Worm (Caenorhabditis elegans): ENCODE data around the gene glb-23.
"Not testable (repeated sequence)": the region's sequence is repeated elsewhere in the genome, so short reads cannot be mapped to it uniquely, and the experiment has no call there.

The glb-23 gene

ce11 chrIV:7254690-7255089 is 35.4 kb upstream of the glb-23 start, which contains the start of gene C06E4.5:
C06E4.5 (plus strand) TSS chrIV:7254990.
- not testable (repeated sequence) for TF ChIP-seq K02D7.2 (tag; optimal IDR thresholded peaks at IDR 0.05); ceh-19 (GFP tag; optimal IDR thresholded peaks at IDR 0.05); unc-42 (tag; optimal IDR thresholded peaks at IDR 0.05)

ce11 chrIV:7253271-7253670 is 34.0 kb upstream of the glb-23 start:
- no peak for TF ChIP-seq fax-1 (tag; optimal IDR thresholded peaks at IDR 0.05)
- TF ChIP-seq lin-11 (tag; optimal IDR thresholded peaks at IDR 0.05) = no peak
- no peak for TF ChIP-seq hlh-15 (tag; optimal IDR thresholded peaks at IDR 0.05)
- no peak for TF ChIP-seq C38D4.7 (GFP tag; optimal IDR thresholded peaks at IDR 0.05)
- no peak for TF ChIP-seq ceh-31 (tag; optimal IDR thresholded peaks at IDR 0.05)
- no peak for TF ChIP-seq zip-5 (tag; optimal IDR thresholded peaks at IDR 0.05)
- TF ChIP-seq ceh-6 (GFP tag; optimal IDR thresholded peaks at IDR 0.05) = no peak
- no peak for TF ChIP-seq hlh-8 (tag; optimal IDR thresholded peaks at IDR 0.05)
- TF ChIP-seq F13H6.1 (tag; optimal IDR thresholded peaks at IDR 0.05) = no peak
- TF ChIP-seq unc-3 (GFP tag; conservative IDR thresholded peaks at IDR 0.05) = no peak
- no peak for TF ChIP-seq unc-3 (tag; optimal IDR thresholded peaks at IDR 0.05)
- no peak for TF ChIP-seq syd-9 (tag; optimal IDR thresholded peaks at IDR 0.05)
- no peak for TF ChIP-seq ceh-2 (tag; optimal IDR thresholded peaks at IDR 0.05)
- no peak for TF ChIP-seq gmeb-2 (tag; optimal IDR thresholded peaks at IDR 0.05)

DNA sequence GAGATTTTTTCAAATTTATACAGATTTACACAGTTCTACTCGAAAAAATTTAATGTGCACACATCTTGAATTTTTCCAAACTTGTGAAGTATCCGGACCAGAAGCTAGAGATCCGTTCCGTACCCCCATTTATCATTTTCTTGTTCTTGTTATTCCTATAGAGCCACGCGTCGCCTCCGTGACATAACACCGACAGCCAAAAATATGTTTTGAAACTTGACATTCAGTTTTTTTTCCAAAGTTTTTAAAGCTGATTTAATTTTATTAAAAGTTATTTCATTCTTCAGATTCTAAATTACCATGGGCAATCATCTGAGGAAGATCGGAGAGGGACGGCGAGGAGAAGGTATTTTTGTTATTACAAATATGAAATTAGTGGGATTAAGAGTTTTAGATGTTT is 30.9 kb upstream of the glb-23 start, which contains the start of gene D2024.18:
Gene D2024.18 (plus strand): TSS at position 301 of the 400 bp plus-strand sequence.
- no peak for TF ChIP-seq elt-2 (tag; optimal IDR thresholded peaks at IDR 0.05)
- TF ChIP-seq ceh-19 (GFP tag; optimal IDR thresholded peaks at IDR 0.05) = no peak
- TF ChIP-seq pha-4 (tag; optimal IDR thresholded peaks at IDR 0.05) = no peak
- no peak for TF ChIP-seq ceh-18 (tag; optimal IDR thresholded peaks at IDR 0.05)
- TF ChIP-seq hlh-15 (tag; optimal IDR thresholded peaks at IDR 0.05) = no peak

DNA sequence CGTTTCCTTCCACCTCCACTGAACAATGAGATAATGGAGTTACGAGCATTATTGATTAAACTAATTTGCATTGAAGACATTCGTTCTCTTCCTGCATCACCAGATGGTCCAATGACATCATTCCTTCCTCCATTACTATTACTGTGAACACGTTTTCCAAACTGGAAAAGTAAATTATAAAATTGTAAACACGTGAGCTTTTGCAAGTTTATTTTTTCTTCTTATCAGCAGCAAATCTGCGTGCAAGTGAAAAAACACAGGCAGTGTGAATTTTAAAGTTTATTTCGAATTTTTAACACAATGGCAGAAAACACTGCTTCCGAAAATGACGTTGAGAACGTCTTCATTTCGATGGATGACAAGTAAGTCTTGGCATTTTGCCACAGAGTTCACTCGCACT is 27.9 kb upstream of the glb-23 start, which contains the start of gene D2024.1:
Gene D2024.1 (plus strand): TSS at position 301 of the 400 bp plus-strand sequence.
- TF ChIP-seq pag-3 (tag; optimal IDR thresholded peaks at IDR 0.05; ENCODE audit: borderline replicate concordance); ahr-1 (tag; optimal IDR thresholded peaks at IDR 0.05); ceh-14 (tag; optimal IDR thresholded peaks at IDR 0.05): not testable (repeated sequence)

DNA sequence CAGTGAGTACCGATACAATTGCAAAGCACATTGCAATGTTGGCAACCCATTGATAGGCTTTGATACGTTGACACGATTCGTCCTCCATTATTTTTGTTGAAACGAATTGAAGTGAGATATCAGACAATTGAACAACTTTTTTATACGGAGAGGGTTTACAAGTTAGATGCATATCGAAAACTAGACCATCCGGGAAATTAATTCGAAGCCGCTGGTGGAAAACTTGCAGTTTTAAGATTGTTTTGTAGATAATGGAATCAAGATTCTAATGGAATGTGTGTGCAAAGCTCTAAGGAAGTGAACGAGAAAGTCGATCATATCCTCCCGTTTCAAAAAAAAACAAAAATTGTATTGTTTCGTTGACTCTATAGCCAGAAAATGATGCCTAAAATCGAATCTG is 27.3 kb upstream of the glb-23 start, which contains the start of gene col-114:
Gene col-114 (minus strand): TSS at position 101 of the 400 bp plus-strand sequence.
- TF ChIP-seq elt-2 (tag; optimal IDR thresholded peaks at IDR 0.05) = no peak
- TF ChIP-seq ceh-18 (tag; optimal IDR thresholded peaks at IDR 0.05) = no peak
- no peak for TF ChIP-seq hlh-30 (tag; optimal IDR thresholded peaks at IDR 0.05; ENCODE audit: insufficient read depth)
- no peak for TF ChIP-seq tbx-7 (tag; optimal IDR thresholded peaks at IDR 0.05)
- TF ChIP-seq fkh-6 (tag; optimal IDR thresholded peaks at IDR 0.05) = no peak
- no peak for TF ChIP-seq hlh-8 (tag; optimal IDR thresholded peaks at IDR 0.05)
- TF ChIP-seq dmd-4 (tag; optimal IDR thresholded peaks at IDR 0.05; ENCODE audit: borderline replicate concordance) = no peak
- no peak for TF ChIP-seq ets-4 (tag; optimal IDR thresholded peaks at IDR 0.05)
- no peak for TF ChIP-seq nhr-11 (tag; optimal IDR thresholded peaks at IDR 0.05)
- no peak for TF ChIP-seq tbx-2 (tag; optimal IDR thresholded peaks at IDR 0.05)
- TF ChIP-seq ceh-6 (GFP tag; optimal IDR thresholded peaks at IDR 0.05) = no peak
- no peak for TF ChIP-seq pros-1 (tag; optimal IDR thresholded peaks at IDR 0.05)

ce11 chrIV:7245592-7245991 is 26.3 kb upstream of the glb-23 start:
- TF ChIP-seq elt-2 (tag; optimal IDR thresholded peaks at IDR 0.05) (no peak), unc-3 (GFP tag; conservative IDR thresholded peaks at IDR 0.05) (no peak), unc-3 (tag; optimal IDR thresholded peaks at IDR 0.05) (no peak), pag-3 (tag; optimal IDR thresholded peaks at IDR 0.05; ENCODE audit: borderline replicate concordance) (no peak), unc-55 (GFP tag; optimal IDR thresholded peaks at IDR 0.05) (no peak), ceh-45 (GFP tag; IDR thresholded peaks at IDR 0.05) (no peak), ceh-2 (tag; optimal IDR thresholded peaks at IDR 0.05) (no peak), ahr-1 (tag; optimal IDR thresholded peaks at IDR 0.05) (no peak)
